Fruit fly (Drosophila melanogaster) whole organism, embryonic: Measurements from ENCODE around the gene Gas8.

Source experiments
- ATbp ChIP-seq: fragments of 200-800 bp; sonication (Bioruptor generic); optimal IDR thresholded peaks from 2 replicates; lab custom pipeline; 2017; ENCODE audit warnings: missing biosample characterization, mild to moderate bottlenecking, missing genetic modification characterization, missing genetic modification reagents
- Atf6 ChIP-seq: fragments of 200-800 bp; sonication (Bioruptor generic); IDR thresholded peaks from 2 replicates; pipeline ENCODE4 v1.3.6; 2022; ENCODE audit warnings: missing biosample characterization, missing genetic modification characterization
- B-H1 ChIP-seq: fragments of 200-800 bp; sonication (Bioruptor generic); IDR thresholded peaks from 3 replicates; pipeline ENCODE4 v1.3.6; 2022; ENCODE audit warnings: missing biosample characterization, missing genetic modification characterization
- Blimp-1 ChIP-seq: fragments of 200-800 bp; sonication (Bioruptor generic); optimal IDR thresholded peaks from 3 replicates; lab custom pipeline; 2018; ENCODE audit warnings: missing biosample characterization, missing genetic modification characterization, mild to moderate bottlenecking, moderate library complexity, missing genetic modification reagents
- CG11085 ChIP-seq: fragments of 200-800 bp; sonication (Bioruptor generic); IDR thresholded peaks from 2 replicates; pipeline ENCODE4 v1.3.6; 2022; ENCODE audit warnings: missing biosample characterization, missing genetic modification characterization
- CG1233 ChIP-seq: fragments of 200-800 bp; sonication (Bioruptor generic); optimal IDR thresholded peaks from 4 replicates; lab custom pipeline; 2018; ENCODE audit warnings: missing biosample characterization, mild to moderate bottlenecking, missing genetic modification characterization
- CG13296 ChIP-seq: fragments of 200-800 bp; sonication (Bioruptor generic); optimal IDR thresholded peaks from 3 replicates; lab custom pipeline; 2018; ENCODE audit warnings: missing biosample characterization, mild to moderate bottlenecking, missing genetic modification characterization
- CG14965 ChIP-seq: fragments of 200-800 bp; sonication (Bioruptor generic); optimal IDR thresholded peaks from 2 replicates; lab custom pipeline; 2016; ENCODE audit warnings: missing biosample characterization, missing genetic modification characterization, borderline replicate concordance
- CG15514 ChIP-seq: fragments of 200-800 bp; sonication (Bioruptor generic); optimal IDR thresholded peaks from 3 replicates; lab custom pipeline; 2017; ENCODE audit warnings: missing biosample characterization, missing genetic modification characterization, mild to moderate bottlenecking, moderate library complexity, missing genetic modification reagents
- CG1603 ChIP-seq: fragments of 200-800 bp; sonication (Bioruptor generic); optimal IDR thresholded peaks from 2 replicates; lab custom pipeline; 2019; ENCODE audit warnings: missing biosample characterization, mild to moderate bottlenecking, missing genetic modification characterization, moderate library complexity
- CG1792 ChIP-seq: fragments of 200-800 bp; sonication (Bioruptor generic); optimal IDR thresholded peaks from 2 replicates; lab custom pipeline; 2016; ENCODE audit warnings: missing biosample characterization, missing genetic modification characterization
- CG18619 ChIP-seq: fragments of 200-800 bp; sonication (Bioruptor generic); optimal IDR thresholded peaks from 3 replicates; lab custom pipeline; 2017; ENCODE audit warnings: missing biosample characterization, mild to moderate bottlenecking, missing genetic modification characterization
- CG2120 ChIP-seq: fragments of 200-800 bp; sonication (Bioruptor generic); optimal IDR thresholded peaks from 3 replicates; lab custom pipeline; 2016; ENCODE audit warnings: missing biosample characterization, missing genetic modification characterization
- CG2889 ChIP-seq: fragments of 200-800 bp; sonication (Bioruptor generic); IDR thresholded peaks from 3 replicates; pipeline ENCODE4 v1.3.6; 2022; ENCODE audit warnings: missing biosample characterization, missing genetic modification characterization
- CG3065 ChIP-seq: fragments of 200-800 bp; sonication (Bioruptor generic); optimal IDR thresholded peaks from 2 replicates; lab custom pipeline; 2016; ENCODE audit warnings: missing biosample characterization, missing genetic modification characterization
- CG34224 ChIP-seq: fragments of 200-800 bp; sonication (Bioruptor generic); IDR thresholded peaks from 3 replicates; pipeline ENCODE4 v1.3.6; 2022; ENCODE audit warnings: missing biosample characterization, missing genetic modification characterization; ENCODE audit not compliant: partially characterized antibody
- CG4707 ChIP-seq: fragments of 200-800 bp; sonication (Bioruptor generic); optimal IDR thresholded peaks from 2 replicates; lab custom pipeline; 2018; ENCODE audit warnings: missing biosample characterization, mild to moderate bottlenecking, missing genetic modification characterization, moderate library complexity
- CG7556 ChIP-seq: fragments of 200-800 bp; sonication (Bioruptor generic); optimal IDR thresholded peaks from 2 replicates; lab custom pipeline; 2017; ENCODE audit warnings: missing biosample characterization, mild to moderate bottlenecking, missing genetic modification characterization
- CG7963 ChIP-seq: fragments of 200-800 bp; sonication (Bioruptor generic); IDR thresholded peaks from 3 replicates; pipeline ENCODE4 v1.3.6; 2022; ENCODE audit warnings: missing biosample characterization, missing genetic modification characterization; ENCODE audit not compliant: partially characterized antibody
- CG9215 ChIP-seq: fragments of 200-800 bp; sonication (Bioruptor generic); IDR thresholded peaks from 2 replicates; pipeline ENCODE4 v1.3.6; 2022; ENCODE audit warnings: missing biosample characterization, missing genetic modification characterization
- CHES-1-like ChIP-seq: fragments of 200-800 bp; sonication (Bioruptor generic); optimal IDR thresholded peaks from 2 replicates; lab custom pipeline; 2016; ENCODE audit warnings: missing biosample characterization, missing genetic modification characterization
- CrebB ChIP-seq: fragments of 200-800 bp; sonication (Bioruptor generic); optimal IDR thresholded peaks from 3 replicates; lab custom pipeline; 2018; ENCODE audit warnings: missing biosample characterization, mild to moderate bottlenecking, missing genetic modification characterization
- Dek ChIP-seq: fragments of 200-800 bp; sonication (Bioruptor generic); optimal IDR thresholded peaks from 3 replicates; lab custom pipeline; 2019; ENCODE audit warnings: missing biosample characterization, mild to moderate bottlenecking, missing genetic modification characterization, moderate library complexity
- ERR ChIP-seq: fragments of 200-800 bp; sonication (Bioruptor generic); optimal IDR thresholded peaks from 2 replicates; lab custom pipeline; 2016; ENCODE audit warnings: missing biosample characterization, missing genetic modification characterization
- HHEX ChIP-seq: fragments of 200-800 bp; sonication (Bioruptor generic); optimal IDR thresholded peaks from 3 replicates; lab custom pipeline; 2017; ENCODE audit warnings: missing biosample characterization, mild to moderate bottlenecking, missing genetic modification characterization, missing genetic modification reagents
- Neu2 ChIP-seq: fragments of 200-800 bp; sonication (Bioruptor generic); optimal IDR thresholded peaks from 3 replicates; lab custom pipeline; 2016; ENCODE audit warnings: missing biosample characterization, missing genetic modification characterization, borderline replicate concordance
- Optix ChIP-seq: fragments of 200-800 bp; sonication (Bioruptor generic); IDR thresholded peaks from 3 replicates; pipeline ENCODE4 v1.3.6; 2022; ENCODE audit warnings: missing biosample characterization, missing genetic modification characterization
- Pdp1 ChIP-seq, 2 experiments: fragments of 200-800 bp; sonication (Bioruptor generic); optimal IDR thresholded peaks; 3 replicates each; lab custom pipeline; 2016; ENCODE audit warnings: missing biosample characterization in 2 of 2, missing genetic modification characterization in 2 of 2, mild to moderate bottlenecking in 1 of 2, moderate library complexity in 1 of 2
- Scr ChIP-seq: fragments of 200-800 bp; sonication (Bioruptor generic); IDR thresholded peaks from 2 replicates; pipeline ENCODE4 v1.3.6; 2022; ENCODE audit warnings: missing biosample characterization, missing genetic modification characterization; ENCODE audit not compliant: partially characterized antibody
- Spps ChIP-seq: fragments of 200-800 bp; sonication (Bioruptor generic); optimal IDR thresholded peaks from 2 replicates; lab custom pipeline; 2018; ENCODE audit warnings: missing biosample characterization, mild to moderate bottlenecking, missing genetic modification characterization
- Sry-δ ChIP-seq: fragments of 200-800 bp; sonication (Bioruptor generic); optimal IDR thresholded peaks from 2 replicates; lab custom pipeline; 2016; ENCODE audit warnings: missing biosample characterization, missing genetic modification characterization
- Usf ChIP-seq: fragments of 200-800 bp; sonication (Bioruptor generic); optimal IDR thresholded peaks from 2 replicates; lab custom pipeline; 2017; ENCODE audit warnings: missing genotype, missing biosample characterization, missing genetic modification characterization
- ase ChIP-seq: fragments of 200-800 bp; sonication (Bioruptor generic); IDR thresholded peaks from 3 replicates; pipeline ENCODE4 v1.3.6; 2022; ENCODE audit warnings: missing biosample characterization, missing genetic modification characterization
- az2 ChIP-seq: fragments of 200-800 bp; sonication (Bioruptor generic); optimal IDR thresholded peaks from 3 replicates; lab custom pipeline; 2016; ENCODE audit warnings: missing biosample characterization, missing genetic modification characterization
- btn ChIP-seq: fragments of 200-800 bp; sonication (Bioruptor generic); optimal IDR thresholded peaks from 2 replicates; lab custom pipeline; 2016; ENCODE audit warnings: missing biosample characterization, missing genetic modification characterization
- disco-r ChIP-seq: fragments of 200-800 bp; sonication (Bioruptor generic); optimal IDR thresholded peaks from 2 replicates; lab custom pipeline; 2016; ENCODE audit warnings: missing biosample characterization, missing genetic modification characterization
- eyg ChIP-seq: fragments of 200-800 bp; sonication (Bioruptor generic); optimal IDR thresholded peaks from 3 replicates; lab custom pipeline; 2016; ENCODE audit warnings: missing biosample characterization, missing genetic modification characterization
- hb ChIP-seq: fragments of 200-800 bp; sonication (Bioruptor generic); IDR thresholded peaks from 3 replicates; pipeline ENCODE4 v1.3.6; 2022; ENCODE audit warnings: missing biosample characterization, missing genetic modification characterization; ENCODE audit not compliant: partially characterized antibody
- insv ChIP-seq, 2 experiments: fragments of 200-800 bp; sonication (Bioruptor generic); optimal IDR thresholded peaks; 3 replicates each; lab custom pipeline; 2016 to 2018; ENCODE audit warnings: missing biosample characterization in 2 of 2, missing genetic modification characterization in 2 of 2
- jigr1 ChIP-seq: fragments of 200-800 bp; sonication (Bioruptor generic); IDR thresholded peaks from 3 replicates; pipeline ENCODE4 v1.3.6; 2022; ENCODE audit warnings: missing biosample characterization, missing genetic modification characterization
- kah ChIP-seq: fragments of 200-800 bp; sonication (Bioruptor generic); optimal IDR thresholded peaks from 2 replicates; lab custom pipeline; 2018; ENCODE audit warnings: missing biosample characterization, mild to moderate bottlenecking, missing genetic modification characterization
- kni ChIP-seq: fragments of 200-800 bp; sonication (Bioruptor generic); optimal IDR thresholded peaks from 3 replicates; lab custom pipeline; 2017; ENCODE audit warnings: mild to moderate bottlenecking, missing biosample characterization, missing genetic modification reagents, missing genetic modification characterization
- lov ChIP-seq, 2 experiments: fragments of 200-800 bp in 1 of 2; fragments of >200 bp in 1 of 2; sonication (Bioruptor generic) in 1 of 2; IDR thresholded peaks in 1 of 2; optimal IDR thresholded peaks in 1 of 2; 2 replicates in 1 of 2; 3 replicates in 1 of 2; pipeline versions ENCODE4 v1.3.6 to Lab custom; 2017 to 2022; ENCODE audit warnings: missing biosample characterization in 1 of 2, missing genetic modification characterization in 1 of 2
- odd ChIP-seq: fragments of 200-800 bp; sonication (Bioruptor generic); optimal IDR thresholded peaks from 2 replicates; lab custom pipeline; 2017; ENCODE audit warnings: missing biosample characterization, mild to moderate bottlenecking, missing genetic modification characterization
- pnt ChIP-seq: fragments of 200-800 bp; sonication (Bioruptor generic); optimal IDR thresholded peaks from 3 replicates; lab custom pipeline; 2016; ENCODE audit warnings: missing biosample characterization, missing genetic modification characterization
- repo ChIP-seq: fragments of 200-800 bp; sonication (Bioruptor generic); optimal IDR thresholded peaks from 2 replicates; lab custom pipeline; 2016; ENCODE audit warnings: missing biosample characterization, missing genetic modification characterization
- tio ChIP-seq: fragments of 200-800 bp; sonication (Bioruptor generic); optimal IDR thresholded peaks from 2 replicates; lab custom pipeline; 2017; ENCODE audit warnings: missing biosample characterization, missing genetic modification characterization, inconsistent platforms
- zf30C ChIP-seq: fragments of 200-800 bp; sonication (Bioruptor generic); optimal IDR thresholded peaks from 3 replicates; lab custom pipeline; 2018; ENCODE audit warnings: missing biosample characterization, mild to moderate bottlenecking, missing genetic modification characterization

Gas8 gene

dm6 chrX:3545849-3546518, 41.3 kb upstream of the Gas8 start (continued):
- TF ChIP-seq CG1603 (tag; lab: Kevin White, UChicago) (no peak), CG9215 (no peak), CG2120 (GFP tag; lab: Kevin White, UChicago) (peak; percentile 44), Spps (peak; percentile 89), CrebB (peak; percentile 66), hb (GFP tag; lab: Robert Waterston, UW) (0 out of 3 replicates have a peak, but pooled peaks have one; percentile 47), HHEX (GFP tag; lab: Kevin White, UChicago) (peak; percentile 73), CG1792 (GFP tag; lab: Kevin White, UChicago) (peak; percentile 35), Dek (tag; lab: Kevin White, UChicago) (peak; percentile 74), jigr1 (GFP tag; lab: Robert Waterston, UW) (0 out of 3 replicates have a peak, but pooled peaks have one; percentile 28), CG2889 (GFP tag; lab: Robert Waterston, UW) (peak; percentile 70; the same call in 1 of the 3 replicates), ATbp (GFP tag; lab: Kevin White, UChicago) (peak; percentile 93), Blimp-1 (peak; percentile 92), zf30C (GFP tag; lab: Kevin White, UChicago) (no peak), CG7556 (peak; percentile 88), pnt (GFP tag; lab: Kevin White, UChicago) (peak; percentile 27), btn (GFP tag; lab: Kevin White, UChicago) (peak; percentile 53), Sry-δ (GFP tag; lab: Kevin White, UChicago) (peak; percentile 17), lov (optimal IDR thresholded peaks at IDR 0.05; lab: Kevin White, UChicago) (no peak), lov (GFP tag; IDR thresholded peaks at IDR 0.05; lab: Robert Waterston, UW) (peak; percentile 75; the same call in 2 of the 3 replicates), kni (GFP tag; lab: Kevin White, UChicago) (peak; percentile 23), CG1233 (GFP tag; lab: Kevin White, UChicago) (peak; percentile 60), Neu2 (GFP tag; lab: Kevin White, UChicago) (no peak), Scr (GFP tag; lab: Robert Waterston, UW) (peak; percentile 42), Optix (GFP tag; lab: Robert Waterston, UW) (peak; percentile 73), ERR (no peak), CHES-1-like (GFP tag; lab: Kevin White, UChicago) (peak; percentile 33), CG18619 (peak; percentile 71), insv (GFP tag; optimal IDR thresholded peaks at IDR 0.05; lab: Kevin White, UChicago) (no peak), CG13296 (peak; percentile 32), CG3065 (GFP tag; lab: Kevin White, UChicago) (peak; percentile 54), repo (GFP tag; lab: Kevin White, UChicago) (peak; percentile 44), odd (GFP tag; lab: Kevin White, UChicago) (peak; percentile 74), disco-r (GFP tag; lab: Kevin White, UChicago) (peak; percentile 41), B-H1 (GFP tag; lab: Robert Waterston, UW) (peak; percentile 71), Pdp1 (GFP tag; optimal IDR thresholded peaks at IDR 0.05; lab: Kevin White, UChicago) (peak; percentile 47 to 53), az2 (GFP tag; lab: Kevin White, UChicago) (peak; percentile 87), eyg (GFP tag; lab: Kevin White, UChicago) (no peak), kah (GFP tag; lab: Kevin White, UChicago) (peak; percentile 62), CG7963 (GFP tag; lab: Robert Waterston, UW) (peak; percentile 53; the same call in 1 of the 3 replicates), Atf6 (GFP tag; lab: Robert Waterston, UW) (peak; percentile 54; the same call in 1 of the 2 replicates), CG4707 (GFP tag; lab: Kevin White, UChicago) (peak; percentile 79), tio (GFP tag; lab: Kevin White, UChicago) (peak; percentile 67), CG14965 (no peak), CG15514 (GFP tag; lab: Kevin White, UChicago) (no peak), CG11085 (GFP tag; lab: Robert Waterston, UW) (no peak), ase (peak; percentile 84), Usf (GFP tag; lab: Kevin White, UChicago) (peak; percentile 45), CG34224 (GFP tag; lab: Robert Waterston, UW) (no peak)
